Worm (Caenorhabditis elegans) whole organism, mixed stage, embryonic: Measurements from ENCODE around the gene fipr-21.

Experiments
- M03D4.4 ChIP-seq: sonication (generic microtip); optimal IDR thresholded peaks from 2 replicates; lab custom pipeline; 2017; ENCODE audit warnings: mild to moderate bottlenecking, missing genetic modification characterization, missing compliant biosample characterization
- bed-3 ChIP-seq: fragments of 200-800 bp; sonication (Bioruptor generic); optimal IDR thresholded peaks from 3 replicates; lab custom pipeline; 2018; ENCODE audit warnings: mild to moderate bottlenecking, missing genetic modification characterization, moderate library complexity, missing compliant biosample characterization
- blmp-1 ChIP-seq: fragments of 150-350 bp; optimal IDR thresholded peaks from 2 replicates; lab custom pipeline; 2014; ENCODE audit warnings: missing biosample characterization, missing genetic modification characterization
- ceh-83 ChIP-seq: fragments of 200-800 bp; sonication (Bioruptor generic); optimal IDR thresholded peaks from 2 replicates; lab custom pipeline; 2018; ENCODE audit warnings: mild to moderate bottlenecking, missing genetic modification characterization, missing compliant biosample characterization
- cnd-1 ChIP-seq: fragments of 200-800 bp; sonication (Bioruptor generic); optimal IDR thresholded peaks from 2 replicates; lab custom pipeline; 2018; ENCODE audit warnings: mild to moderate bottlenecking, missing genetic modification characterization, missing compliant biosample characterization
- ham-2 ChIP-seq: fragments of 200-800 bp; sonication (Bioruptor generic); optimal IDR thresholded peaks from 2 replicates; lab custom pipeline; 2018; ENCODE audit warnings: mild to moderate bottlenecking, missing genetic modification characterization, missing compliant biosample characterization
- lin-13 ChIP-seq: fragments of 150-350 bp; optimal IDR thresholded peaks from 2 replicates; lab custom pipeline; 2014; ENCODE audit warnings: missing biosample characterization, missing genetic modification characterization
- mab-5 ChIP-seq: fragments of 150-350 bp; optimal IDR thresholded peaks from 2 replicates; lab custom pipeline; 2014; ENCODE audit warnings: missing biosample characterization, missing genetic modification characterization
- mls-2 ChIP-seq: sonication (generic microtip); optimal IDR thresholded peaks from 2 replicates; lab custom pipeline; 2016; ENCODE audit warnings: mild to moderate bottlenecking, missing genetic modification characterization, moderate library complexity, missing compliant biosample characterization
- nhr-237 ChIP-seq: fragments of 150-350 bp; optimal IDR thresholded peaks from 2 replicates; lab custom pipeline; 2014; ENCODE audit warnings: missing biosample characterization, missing genetic modification characterization
- pha-4 ChIP-seq: fragments of 150-350 bp; optimal IDR thresholded peaks from 2 replicates; lab custom pipeline; 2018; ENCODE audit warnings: missing biosample characterization, missing genetic modification reagents, missing genetic modification characterization
- snpc-4 ChIP-seq: fragments of 150-350 bp; optimal IDR thresholded peaks from 2 replicates; lab custom pipeline; 2014; ENCODE audit warnings: missing biosample characterization, missing genetic modification characterization
- sptf-1 ChIP-seq: sonication (generic microtip); optimal IDR thresholded peaks from 2 replicates; lab custom pipeline; 2017; ENCODE audit warnings: mild to moderate bottlenecking, missing genetic modification characterization, moderate library complexity, missing compliant biosample characterization
- unc-120 ChIP-seq: sonication (generic microtip); optimal IDR thresholded peaks from 2 replicates; lab custom pipeline; 2017; ENCODE audit warnings: missing genetic modification characterization, missing compliant biosample characterization; ENCODE audit not compliant: poor library complexity, severe bottlenecking

The fipr-21 gene

ce11 chrX:10353857-10354256 is 49.5 kb downstream of the fipr-21 start:
- TF ChIP-seq ceh-83 (GFP tag; lab: Kevin White, UChicago) (no peak), lin-13 (no peak), mls-2 (no peak), snpc-4 (tag; lab: Kevin White, UChicago) (no peak), pha-4 (no peak), sptf-1 (no peak), ham-2 (no peak), nhr-237 (tag; lab: Kevin White, UChicago) (no peak), bed-3 (GFP tag; lab: Kevin White, UChicago) (no peak), mab-5 (tag; lab: Kevin White, UChicago) (no peak), cnd-1 (tag; lab: Kevin White, UChicago) (no peak), blmp-1 (tag; lab: Kevin White, UChicago) (no peak), unc-120 (tag; lab: Kevin White, UChicago) (no peak), M03D4.4 (tag; lab: Kevin White, UChicago) (no peak)
- TF ChIP-seq, all 35 proteins: peak for 0
